Fruit fly (Drosophila melanogaster): ENCODE measurements around the gene CrebA.

CrebA gene

dm6 chr3L:15533402-15534129, 1.6 kb upstream of the CrebA start (continued):
- TF ChIP-seq CG6689 (GFP tag; IDR thresholded peaks at IDR 0.05) (no peak), sima (GFP tag; optimal IDR thresholded peaks at IDR 0.05) (no peak), CG2129 (GFP tag; IDR thresholded peaks at IDR 0.05; ENCODE audit: partially characterized antibody) (no peak), Sox100B (GFP tag; optimal IDR thresholded peaks at IDR 0.05) (peak; percentile 28), CG6254 (GFP tag; optimal IDR thresholded peaks at IDR 0.05) (no peak), HHEX (GFP tag; optimal IDR thresholded peaks at IDR 0.05) (peak; percentile 40), CG16863 (GFP tag; optimal IDR thresholded peaks at IDR 0.05) (peak; percentile 27), Hr78 (GFP tag; optimal IDR thresholded peaks at IDR 0.05) (no peak), hth (optimal IDR thresholded peaks at IDR 0.05) (no peak), ssp (GFP tag; IDR thresholded peaks at IDR 0.05) (no peak), Chrac-16 (GFP tag; optimal IDR thresholded peaks at IDR 0.05) (peak; percentile 30), gcm (GFP tag; optimal IDR thresholded peaks at IDR 0.05) (peak; percentile 45), CG7839 (tag; optimal IDR thresholded peaks at IDR 0.05) (peak; percentile 26), cwo (GFP tag; optimal IDR thresholded peaks at IDR 0.05) (peak; percentile 5), oc (tag; optimal IDR thresholded peaks at IDR 0.05) (peak; percentile 66), CG1647 (GFP tag; optimal IDR thresholded peaks at IDR 0.05) (peak; percentile 22), amos (GFP tag; IDR thresholded peaks at IDR 0.05; ENCODE audit: partially characterized antibody) (no peak), CG10565 (GFP tag; optimal IDR thresholded peaks at IDR 0.05) (no peak), CG6791 (GFP tag; IDR thresholded peaks at IDR 0.05; ENCODE audit: partially characterized antibody) (no peak), CG18476 (GFP tag; optimal IDR thresholded peaks at IDR 0.05) (no peak), NC2α (GFP tag; optimal IDR thresholded peaks at IDR 0.05) (no peak), ind (GFP tag; optimal IDR thresholded peaks at IDR 0.05) (peak; percentile 52), CG16779 (GFP tag; IDR thresholded peaks at IDR 0.05) (0 out of 2 replicates have a peak, but pooled peaks have one; percentile 3), nerfin-1 (tag; optimal IDR thresholded peaks at IDR 0.05) (peak; percentile 16), sc (optimal IDR thresholded peaks at IDR 0.05) (no peak), sc (GFP tag; optimal IDR thresholded peaks at IDR 0.05) (no peak), ken (GFP tag; IDR thresholded peaks at IDR 0.05) (peak; percentile 35; the same call in 1 of the 3 replicates), zf30C (GFP tag; optimal IDR thresholded peaks at IDR 0.05) (no peak), chn (GFP tag; optimal IDR thresholded peaks at IDR 0.05) (no peak), CG4360 (GFP tag; IDR thresholded peaks at IDR 0.05) (0 out of 2 replicates have a peak, but pooled peaks have one; percentile 26), CG10979 (tag; optimal IDR thresholded peaks at IDR 0.05) (peak; percentile 39), kay (GFP tag; optimal IDR thresholded peaks at IDR 0.05) (no peak), prd (optimal IDR thresholded peaks at IDR 0.05) (no peak), prd (GFP tag; IDR thresholded peaks at IDR 0.05) (0 out of 3 replicates have a peak, but pooled peaks have one; percentile 17), CG10267 (tag; optimal IDR thresholded peaks at IDR 0.05) (no peak), fd96Cb (tag; optimal IDR thresholded peaks at IDR 0.05) (peak; percentile 47), esg (GFP tag; conservative IDR thresholded peaks at IDR 0.05) (peak; percentile 18; the same call in 1 of the 2 replicates), run (tag; optimal IDR thresholded peaks at IDR 0.05) (no peak), Ravus (GFP tag; IDR thresholded peaks at IDR 0.05) (no peak), toy (GFP tag; IDR thresholded peaks at IDR 0.05) (0 out of 2 replicates have a peak, but pooled peaks have one; percentile 17), Gug (GFP tag; IDR thresholded peaks at IDR 0.05) (0 out of 4 replicates have a peak, but pooled peaks have one; percentile 25), cad (GFP tag; optimal IDR thresholded peaks at IDR 0.05) (no peak), CG13287 (GFP tag; IDR thresholded peaks at IDR 0.05; ENCODE audit: partially characterized antibody) (no peak), CG15696 (tag; optimal IDR thresholded peaks at IDR 0.05) (peak; percentile 18), ATbp (GFP tag; optimal IDR thresholded peaks at IDR 0.05) (peak; percentile 36), lmd (GFP tag; IDR thresholded peaks at IDR 0.05) (peak; percentile 16; the same call in 1 of the 2 replicates), CG14441 (GFP tag; IDR thresholded peaks at IDR 0.05) (peak; percentile 49; the same call in 1 of the 2 replicates), sisA (GFP tag; IDR thresholded peaks at IDR 0.05) (peak; percentile 16; the same call in 1 of the 2 replicates), CG3163 (GFP tag; optimal IDR thresholded peaks at IDR 0.05) (peak; percentile 16)

Measured in whole organism, embryonic.